Worm (Caenorhabditis elegans) whole organism, L1 larva: Measurements from ENCODE around the gene tomm-22.
"Not testable (repeated sequence)": the region's sequence is repeated elsewhere in the genome, so short reads cannot be mapped to it uniquely, and the experiment has no call there.

ENCODE experiments used
- C16A3.4 ChIP-seq: fragments of 150-350 bp; optimal IDR thresholded peaks from 2 replicates; lab custom pipeline; 2014; ENCODE audit warnings: missing biosample characterization, missing genetic modification characterization
- C34B4.2 ChIP-seq: sonication (generic microtip); optimal IDR thresholded peaks from 2 replicates; lab custom pipeline; 2017; ENCODE audit warnings: mild to moderate bottlenecking, missing genetic modification characterization, missing compliant biosample characterization
- blmp-1 ChIP-seq: fragments of 150-350 bp; optimal IDR thresholded peaks from 2 replicates; lab custom pipeline; 2014; ENCODE audit warnings: missing biosample characterization, missing genetic modification characterization
- dpl-1 ChIP-seq, 3 experiments: fragments of 150-350 bp in 2 of 3; sonication (generic microtip) in 1 of 3; optimal IDR thresholded peaks; 2 replicates each; lab custom pipeline; 2014 to 2017; ENCODE audit warnings: missing biosample characterization in 3 of 3, missing genetic modification characterization in 3 of 3, missing genetic modification reagents in 3 of 3
- fkh-10 ChIP-seq: sonication (generic microtip); optimal IDR thresholded peaks from 2 replicates; lab custom pipeline; 2017; ENCODE audit warnings: missing biosample characterization, missing genetic modification reagents, missing genetic modification characterization
- lsy-2 ChIP-seq, 2 experiments: fragments of 150-350 bp; optimal IDR thresholded peaks; 2 replicates each; lab custom pipeline; 2014; ENCODE audit warnings: missing biosample characterization in 2 of 2, missing genetic modification characterization in 2 of 2
- nhr-11 ChIP-seq: fragments of 150-350 bp; optimal IDR thresholded peaks from 2 replicates; lab custom pipeline; 2014; ENCODE audit warnings: missing biosample characterization, missing genetic modification characterization
- nhr-28 ChIP-seq: fragments of 150-350 bp; optimal IDR thresholded peaks from 2 replicates; lab custom pipeline; 2014; ENCODE audit warnings: missing biosample characterization, missing genetic modification characterization
- sox-4 ChIP-seq: sonication (generic microtip); optimal IDR thresholded peaks from 2 replicates; lab custom pipeline; 2016; ENCODE audit warnings: missing genetic modification characterization, missing compliant biosample characterization

DNA sequence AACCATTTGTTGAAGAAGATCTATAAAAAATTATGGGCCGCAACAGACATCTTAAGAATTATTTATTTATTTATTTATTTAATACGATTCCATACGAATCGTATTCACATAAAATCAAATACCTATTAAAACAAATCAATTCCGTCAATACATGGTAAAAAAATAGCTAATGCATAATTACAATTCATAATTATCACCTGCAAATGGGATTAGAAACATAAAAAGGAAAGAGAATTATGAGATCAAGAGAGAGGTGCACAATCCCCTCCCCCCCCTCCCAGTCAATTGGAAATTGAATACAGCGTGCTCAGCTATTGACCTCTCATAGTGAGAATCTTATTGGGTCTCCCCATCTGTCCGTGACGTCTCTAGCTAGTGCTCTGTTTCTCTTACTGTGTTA, 29.2 kb downstream of the tomm-22 start, which contains the start of gene C24H12.1:
- TF ChIP-seq dpl-1 (GFP tag; optimal IDR thresholded peaks at IDR 0.05; lab: Kevin White, UChicago); blmp-1 (tag; lab: Kevin White, UChicago); C16A3.4 (tag; lab: Kevin White, UChicago); lsy-2 (tag; optimal IDR thresholded peaks at IDR 0.05; lab: Kevin White, UChicago); nhr-28 (tag; lab: Kevin White, UChicago); nhr-11; C34B4.2; sox-4 (tag; lab: Kevin White, UChicago); fkh-10: not testable (repeated sequence)
